Worm (Caenorhabditis elegans): Measurements from ENCODE around the gene srg-9.

The srg-9 gene

DNA sequence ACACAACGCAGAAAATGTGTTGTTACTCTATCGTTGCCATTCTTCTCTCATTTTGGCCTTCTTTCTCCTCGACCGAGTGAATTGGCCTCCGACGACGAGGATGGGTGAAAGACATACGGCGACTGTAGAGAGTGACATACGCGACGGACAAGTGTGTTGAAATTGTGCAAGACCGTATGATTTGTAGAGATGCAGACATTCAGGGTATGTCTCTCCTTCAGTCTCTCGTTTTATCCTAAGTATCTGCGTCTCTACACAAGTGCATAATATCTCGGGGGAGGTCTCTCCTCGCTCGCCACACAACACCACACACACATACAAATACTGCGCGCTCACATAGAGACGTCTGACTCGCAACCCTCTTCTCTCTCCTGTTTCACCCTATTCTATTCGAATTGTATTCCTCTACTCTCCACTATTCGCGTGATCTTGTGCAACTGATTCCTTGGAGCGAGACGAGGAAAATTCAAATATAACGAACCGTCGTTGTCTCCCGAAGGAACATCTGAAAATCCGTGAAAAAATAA is 23.6 kb upstream of the srg-9 start, which contains the start of gene hmg-1.2 (continued):
- TF ChIP-seq tbx-9 (tag; optimal IDR thresholded peaks at IDR 0.05; ENCODE audit: borderline replicate concordance) (no peak), madf-3 (GFP tag; IDR thresholded peaks at IDR 0.05) (no peak), ceh-40 (GFP tag; IDR thresholded peaks at IDR 0.05) (no peak), nhr-27 (tag; optimal IDR thresholded peaks at IDR 0.05) (no peak), nhr-179 (tag; optimal IDR thresholded peaks at IDR 0.05) (no peak), ztf-26 (tag; optimal IDR thresholded peaks at IDR 0.05) (peak; percentile 69), snpc-1.3 (tag; optimal IDR thresholded peaks at IDR 0.05; ENCODE audit: insufficient read depth) (no peak), madf-10 (tag; optimal IDR thresholded peaks at IDR 0.05) (peak; percentile 65), attf-3 (GFP tag; conservative IDR thresholded peaks at IDR 0.05) (no peak), nhr-80 (tag; optimal IDR thresholded peaks at IDR 0.05) (peak; percentile 74), die-1 (tag; optimal IDR thresholded peaks at IDR 0.05) (no peak), atf-7 (tag; optimal IDR thresholded peaks at IDR 0.05) (peak; percentile 67), B0019.2 (GFP tag; conservative IDR thresholded peaks at IDR 0.05) (no peak), zfh-2 (GFP tag; conservative IDR thresholded peaks at IDR 0.05) (no peak), hsf-1 (GFP tag; IDR thresholded peaks at IDR 0.05) (no peak), aptf-3 (GFP tag; IDR thresholded peaks at IDR 0.05) (no peak), sea-2 (GFP tag; IDR thresholded peaks at IDR 0.05) (no peak), C17E4.6 (GFP tag; IDR thresholded peaks at IDR 0.05) (no peak), repo-1 (tag; optimal IDR thresholded peaks at IDR 0.05) (peak; percentile 73), athp-1 (tag; optimal IDR thresholded peaks at IDR 0.05) (peak; percentile 50), K12H6.12 (tag; optimal IDR thresholded peaks at IDR 0.05) (peak; percentile 65), Y53F4B.3 (GFP tag; IDR thresholded peaks at IDR 0.05) (no peak), attf-6 (GFP tag; IDR thresholded peaks at IDR 0.05) (no peak), B0035.1 (tag; optimal IDR thresholded peaks at IDR 0.05) (no peak), ccch-3 (GFP tag; optimal IDR thresholded peaks at IDR 0.05) (no peak), mcd-1 (GFP tag; IDR thresholded peaks at IDR 0.05) (peak; percentile 57), B0336.3 (GFP tag; IDR thresholded peaks at IDR 0.05) (peak; percentile 85), T26A5.8 (tag; optimal IDR thresholded peaks at IDR 0.05) (no peak), dpff-1 (tag; optimal IDR thresholded peaks at IDR 0.05) (no peak), tbp1 (GFP tag; optimal IDR thresholded peaks at IDR 0.05) (peak; percentile 36), Y67H2A.10 (GFP tag; conservative IDR thresholded peaks at IDR 0.05) (no peak), F57C9.4 (tag; optimal IDR thresholded peaks at IDR 0.05) (no peak), let-526 (GFP tag; IDR thresholded peaks at IDR 0.05) (no peak), sptf-2 (GFP tag; optimal IDR thresholded peaks at IDR 0.05) (no peak), fkh-3 (tag; optimal IDR thresholded peaks at IDR 0.05) (no peak), ceh-27 (GFP tag; optimal IDR thresholded peaks at IDR 0.05) (peak; percentile 76), F55B11.4 (tag; optimal IDR thresholded peaks at IDR 0.05; ENCODE audit: borderline replicate concordance, insufficient read depth) (no peak), T07F8.4 (tag; optimal IDR thresholded peaks at IDR 0.05) (no peak), ama-1 (optimal IDR thresholded peaks at IDR 0.05) (no peak), ama-1 (GFP tag; optimal IDR thresholded peaks at IDR 0.05) (no peak), F10E7.11 (tag; optimal IDR thresholded peaks at IDR 0.05) (no peak), mxl-1 (tag; optimal IDR thresholded peaks at IDR 0.05) (no peak)

DNA sequence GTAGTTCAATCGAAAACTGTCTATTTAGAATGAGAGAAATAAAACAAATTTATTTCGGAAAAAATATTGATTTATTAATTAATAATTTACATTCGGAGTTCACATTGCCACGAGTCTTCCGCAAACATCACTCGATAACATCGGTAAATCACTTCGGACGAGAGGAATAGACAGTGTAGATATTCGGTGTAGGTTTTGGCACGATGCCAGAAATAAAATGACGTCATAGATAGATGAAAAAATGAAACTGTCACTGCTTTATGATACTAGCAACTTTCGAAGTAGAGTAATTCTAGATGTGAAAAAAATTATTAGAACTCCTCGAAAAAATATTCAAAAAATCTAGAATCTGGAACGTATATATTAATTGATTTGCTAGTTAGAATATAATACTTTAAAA is 22.9 kb upstream of the srg-9 start:
- TF ChIP-seq gei-17 (GFP tag; optimal IDR thresholded peaks at IDR 0.05) (no peak), hmg-1.2 (GFP tag; IDR thresholded peaks at IDR 0.05) (peak; percentile 20; the same call in 1 of the 2 replicates), atf-7 (tag; optimal IDR thresholded peaks at IDR 0.05) (peak; percentile 3), mes-4 (tag; optimal IDR thresholded peaks at IDR 0.05) (no peak)
